Fruit fly (Drosophila melanogaster): Measurements from ENCODE around the gene Tengl3.

- no peak for TF ChIP-seq CG16779 (tag; optimal IDR thresholded peaks at IDR 0.05)
- TF ChIP-seq Lpt (GFP tag; optimal IDR thresholded peaks at IDR 0.05), result no peak
- TF ChIP-seq ss (GFP tag; optimal IDR thresholded peaks at IDR 0.05), result peak in 1 of 2 experiments; percentile 51
- TF ChIP-seq fd59A (GFP tag; optimal IDR thresholded peaks at IDR 0.05), result no peak
- no peak for TF ChIP-seq CG11902 (GFP tag; optimal IDR thresholded peaks at IDR 0.05)
- TF ChIP-seq Hr38 (GFP tag; optimal IDR thresholded peaks at IDR 0.05), result no peak
- no peak for TF ChIP-seq svp (GFP tag)
- TF ChIP-seq Hr39 (GFP tag; optimal IDR thresholded peaks at IDR 0.05), result no peak
- no peak for TF ChIP-seq CG6163 (GFP tag; IDR thresholded peaks at IDR 0.05)
- TF ChIP-seq Hr4 (GFP tag; optimal IDR thresholded peaks at IDR 0.05), result no peak
- TF ChIP-seq CG8632 (GFP tag; optimal IDR thresholded peaks at IDR 0.05), result no peak
- TF ChIP-seq Ets21C (GFP tag; optimal IDR thresholded peaks at IDR 0.05), result no peak
- peak; percentile 11 for TF ChIP-seq CG6854 (GFP tag; optimal IDR thresholded peaks at IDR 0.05)
These were observed 20.9 kb downstream of the Tengl3 start, which contains the start of the genes CG15386, CG42371 and mio for dm6 chr2L:2217067-2217684.

Data from whole organism, prepupa.